Worm (Caenorhabditis elegans) whole organism, L3 larva: ENCODE results near the gene let-721.

Experiments
- ama-1 ChIP-seq: fragments of 150-350 bp; optimal IDR thresholded peaks from 2 replicates; lab custom pipeline; 2018
- elt-3 ChIP-seq, 3 experiments: fragments of 150-350 bp in 1 of 3; sonication (generic microtip) in 2 of 3; optimal IDR thresholded peaks; 2 replicates in 2 of 3; 4 replicates in 1 of 3; lab custom pipeline; 2014 to 2017; ENCODE audit warnings: missing biosample characterization in 3 of 3, missing genetic modification characterization in 3 of 3
- fkh-10 ChIP-seq: sonication (generic microtip); optimal IDR thresholded peaks from 2 replicates; lab custom pipeline; 2017; ENCODE audit warnings: missing biosample characterization, missing genetic modification reagents, missing genetic modification characterization
- jun-1 ChIP-seq: fragments of 150-350 bp; optimal IDR thresholded peaks from 2 replicates; lab custom pipeline; 2014; ENCODE audit warnings: missing biosample characterization, missing genetic modification reagents, missing genetic modification characterization
- mdl-1 ChIP-seq: fragments of 150-350 bp; optimal IDR thresholded peaks from 2 replicates; lab custom pipeline; 2014; ENCODE audit warnings: missing biosample characterization, missing genetic modification characterization
- skn-1 ChIP-seq: fragments of 150-350 bp; optimal IDR thresholded peaks from 2 replicates; lab custom pipeline; 2014; ENCODE audit warnings: missing biosample characterization, missing genetic modification characterization
- snpc-4 ChIP-seq: fragments of 150-350 bp; optimal IDR thresholded peaks from 2 replicates; lab custom pipeline; 2014; ENCODE audit warnings: missing biosample characterization, missing genetic modification characterization
- tbx-2 ChIP-seq: sonication (generic microtip); optimal IDR thresholded peaks from 2 replicates; lab custom pipeline; 2016; ENCODE audit warnings: mild to moderate bottlenecking, missing genetic modification characterization, missing compliant biosample characterization

- no peak for TF ChIP-seq snpc-4 (tag; lab: Kevin White, UChicago)
- TF ChIP-seq mdl-1: no peak
- no peak for TF ChIP-seq skn-1
- no peak for TF ChIP-seq tbx-2
- no peak for TF ChIP-seq elt-3 (tag; optimal IDR thresholded peaks at IDR 0.05; lab: Kevin White, UChicago)
- TF ChIP-seq jun-1 (tag; lab: Kevin White, UChicago): no peak
- no peak for TF ChIP-seq fkh-10 (GFP tag; lab: Kevin White, UChicago)
- no peak for TF ChIP-seq ama-1
These were observed 32.7 kb upstream of the let-721 start for ce11 chrIII:6479439-6479838.
